Fruit fly (Drosophila melanogaster) whole organism, prepupa: ENCODE measurements around the gene skl.

Source experiments
- Blimp-1 ChIP-seq: fragments of 200-800 bp; sonication (Bioruptor generic); optimal IDR thresholded peaks from 3 replicates; lab custom pipeline; 2017; ENCODE audit warnings: missing biosample characterization, missing genetic modification characterization, mild to moderate bottlenecking, moderate library complexity, missing genetic modification reagents
- CG11762 ChIP-seq: fragments of 200-800 bp; sonication (Bioruptor generic); optimal IDR thresholded peaks from 3 replicates; lab custom pipeline; 2016; ENCODE audit warnings: missing biosample characterization, missing genetic modification characterization; ENCODE audit not compliant: insufficient read depth
- CG11902 ChIP-seq: fragments of 200-800 bp; sonication (Bioruptor generic); optimal IDR thresholded peaks from 3 replicates; lab custom pipeline; 2016; ENCODE audit warnings: missing biosample characterization, missing genetic modification characterization
- CG15336 ChIP-seq: fragments of 200-800 bp; sonication (Bioruptor generic); IDR thresholded peaks from 2 replicates; pipeline ENCODE4 v1.3.6; 2022; ENCODE audit warnings: missing biosample characterization, missing genetic modification characterization
- CG1621 ChIP-seq: fragments of 200-800 bp; sonication (Bioruptor generic); optimal IDR thresholded peaks from 3 replicates; lab custom pipeline; 2018; ENCODE audit warnings: missing biosample characterization, mild to moderate bottlenecking, missing genetic modification characterization
- CG31627 ChIP-seq: fragments of 200-800 bp; sonication (Bioruptor generic); optimal IDR thresholded peaks from 3 replicates; lab custom pipeline; 2016; ENCODE audit warnings: missing biosample characterization, missing genetic modification characterization
- CG34406 ChIP-seq: fragments of 200-800 bp; sonication (Bioruptor generic); optimal IDR thresholded peaks from 3 replicates; lab custom pipeline; 2016; ENCODE audit warnings: missing biosample characterization, missing genetic modification characterization
- CG3919 ChIP-seq: fragments of 200-800 bp; sonication (Bioruptor generic); optimal IDR thresholded peaks from 3 replicates; lab custom pipeline; 2016; ENCODE audit warnings: missing biosample characterization, missing genetic modification characterization
- CG6276 ChIP-seq: fragments of 200-800 bp; sonication (Bioruptor generic); optimal IDR thresholded peaks from 2 replicates; lab custom pipeline; 2017; ENCODE audit warnings: missing biosample characterization, mild to moderate bottlenecking, missing genetic modification characterization
- CG6808 ChIP-seq: fragments of 200-800 bp; sonication (Bioruptor generic); optimal IDR thresholded peaks from 3 replicates; lab custom pipeline; 2017; ENCODE audit warnings: missing biosample characterization, missing genetic modification characterization, mild to moderate bottlenecking, moderate library complexity, missing genetic modification reagents
- CG6854 ChIP-seq: fragments of 200-800 bp; sonication (Bioruptor generic); optimal IDR thresholded peaks from 2 replicates; lab custom pipeline; 2017; ENCODE audit warnings: missing biosample characterization, mild to moderate bottlenecking, missing genetic modification characterization
- CG7368 ChIP-seq: fragments of 200-800 bp; sonication (Bioruptor generic); optimal IDR thresholded peaks from 3 replicates; lab custom pipeline; 2016; ENCODE audit warnings: missing biosample characterization, missing genetic modification characterization
- CG8632 ChIP-seq: fragments of 200-800 bp; sonication (Bioruptor generic); optimal IDR thresholded peaks from 3 replicates; lab custom pipeline; 2016; ENCODE audit warnings: missing biosample characterization, missing genetic modification characterization
- CG9139 ChIP-seq: fragments of 200-800 bp; sonication (Bioruptor generic); optimal IDR thresholded peaks from 3 replicates; lab custom pipeline; 2017; ENCODE audit warnings: missing biosample characterization, mild to moderate bottlenecking, missing genetic modification characterization
- Eip75B ChIP-seq: fragments of 200-800 bp; sonication (Bioruptor generic); optimal IDR thresholded peaks from 3 replicates; lab custom pipeline; 2016; ENCODE audit warnings: missing biosample characterization, missing genetic modification characterization
- Eip78C ChIP-seq: fragments of 200-800 bp; sonication (Bioruptor generic); peaks from one replicate; lab custom pipeline; 2016; ENCODE audit warnings: missing biosample characterization, missing genetic modification characterization
- Eip93F ChIP-seq: fragments of 200-800 bp; sonication (Bioruptor generic); optimal IDR thresholded peaks from 2 replicates; lab custom pipeline; 2016; ENCODE audit warnings: missing biosample characterization, mild to moderate bottlenecking, missing genetic modification characterization
- Ets21C ChIP-seq: fragments of 200-800 bp; sonication (Bioruptor generic); optimal IDR thresholded peaks from 3 replicates; lab custom pipeline; 2016; ENCODE audit warnings: missing biosample characterization, missing genetic modification characterization
- Ets96B ChIP-seq: fragments of 200-800 bp; optimal IDR thresholded peaks from 2 replicates; lab custom pipeline; 2019; ENCODE audit warnings: missing biosample characterization, mild to moderate bottlenecking, missing genetic modification characterization, moderate library complexity
- Gug ChIP-seq: fragments of 200-800 bp; sonication (Bioruptor generic); IDR thresholded peaks from 2 replicates; pipeline ENCODE4 v1.3.6; 2022; ENCODE audit warnings: missing biosample characterization, missing genetic modification characterization
- Hr38 ChIP-seq: sonication (Bioruptor generic); optimal IDR thresholded peaks from 2 replicates; lab custom pipeline; 2016; ENCODE audit warnings: missing biosample characterization, missing genetic modification characterization
- Hr39 ChIP-seq: fragments of 200-800 bp; sonication (Bioruptor generic); optimal IDR thresholded peaks from 2 replicates; lab custom pipeline; 2016; ENCODE audit warnings: missing biosample characterization, missing genetic modification characterization
- Hr4 ChIP-seq: fragments of 200-800 bp; sonication (Bioruptor generic); optimal IDR thresholded peaks from 3 replicates; lab custom pipeline; 2016; ENCODE audit warnings: missing biosample characterization, missing genetic modification characterization
- Lpt ChIP-seq: fragments of 200-800 bp; sonication (Bioruptor generic); optimal IDR thresholded peaks from 3 replicates; lab custom pipeline; 2016; ENCODE audit warnings: missing biosample characterization, missing genetic modification characterization
- Sox14 ChIP-seq: fragments of 200-800 bp; sonication (Bioruptor generic); optimal IDR thresholded peaks from 3 replicates; lab custom pipeline; 2016; ENCODE audit warnings: missing biosample characterization, missing genetic modification characterization
- Sox15 ChIP-seq: fragments of 200-800 bp; sonication (Bioruptor generic); optimal IDR thresholded peaks from 3 replicates; lab custom pipeline; 2016; ENCODE audit warnings: missing biosample characterization, missing genetic modification characterization
- acj6 ChIP-seq: fragments of 200-800 bp; sonication (Bioruptor generic); optimal IDR thresholded peaks from 3 replicates; lab custom pipeline; 2016; ENCODE audit warnings: missing biosample characterization, missing genetic modification characterization
- cyc ChIP-seq: fragments of 200-800 bp; sonication (Bioruptor generic); optimal IDR thresholded peaks from 3 replicates; lab custom pipeline; 2016; ENCODE audit warnings: missing biosample characterization, missing genetic modification characterization
- dac ChIP-seq: fragments of 200-800 bp; sonication (Bioruptor generic); optimal IDR thresholded peaks from 2 replicates; lab custom pipeline; 2017; ENCODE audit warnings: missing biosample characterization, mild to moderate bottlenecking, missing genetic modification characterization
- dsx ChIP-seq: fragments of 200-800 bp; optimal IDR thresholded peaks from 3 replicates; lab custom pipeline; 2019; ENCODE audit warnings: missing biosample characterization, mild to moderate bottlenecking, missing genetic modification characterization, moderate library complexity; ENCODE audit not compliant: poor library complexity, severe bottlenecking
- esn ChIP-seq: fragments of 200-800 bp; sonication (Bioruptor generic); optimal IDR thresholded peaks from 2 replicates; lab custom pipeline; 2016; ENCODE audit warnings: missing biosample characterization, mild to moderate bottlenecking, missing genetic modification characterization, moderate library complexity
- fd59A ChIP-seq: fragments of 200-800 bp; sonication (Bioruptor generic); optimal IDR thresholded peaks from 2 replicates; lab custom pipeline; 2017; ENCODE audit warnings: missing biosample characterization, mild to moderate bottlenecking, missing genetic modification characterization, missing genetic modification reagents
- fkh ChIP-seq: fragments of 200-800 bp; sonication (Bioruptor generic); optimal IDR thresholded peaks from 3 replicates; lab custom pipeline; 2017; ENCODE audit warnings: missing biosample characterization, mild to moderate bottlenecking, missing genetic modification characterization, moderate library complexity
- lz ChIP-seq: fragments of 200-800 bp; sonication (Bioruptor generic); optimal IDR thresholded peaks from 3 replicates; lab custom pipeline; 2016; ENCODE audit warnings: missing biosample characterization, missing genetic modification characterization
- net ChIP-seq: fragments of 200-800 bp; sonication (Bioruptor generic); optimal IDR thresholded peaks from 3 replicates; lab custom pipeline; 2016; ENCODE audit warnings: missing biosample characterization, missing genetic modification characterization
- pdm3 ChIP-seq: fragments of 200-800 bp; sonication (Bioruptor generic); optimal IDR thresholded peaks from 3 replicates; lab custom pipeline; 2016; ENCODE audit warnings: missing biosample characterization, missing genetic modification characterization
- spab ChIP-seq: fragments of 200-800 bp; sonication (Bioruptor generic); optimal IDR thresholded peaks from 2 replicates; lab custom pipeline; 2017; ENCODE audit warnings: missing biosample characterization, mild to moderate bottlenecking, missing genetic modification characterization, missing genetic modification reagents
- ss ChIP-seq, 2 experiments: fragments of 200-800 bp; sonication (Bioruptor generic); optimal IDR thresholded peaks; 2 replicates in 1 of 2; 3 replicates in 1 of 2; lab custom pipeline; 2017 to 2018; ENCODE audit warnings: mild to moderate bottlenecking in 2 of 2, missing biosample characterization in 2 of 2, missing genetic modification characterization in 2 of 2, moderate library complexity in 1 of 2
- svp ChIP-seq: fragments of 200-800 bp; sonication (Bioruptor generic); peaks from one replicate; lab custom pipeline; 2016; ENCODE audit warnings: missing biosample characterization, missing genetic modification characterization
- topi ChIP-seq: fragments of 200-800 bp; sonication (Bioruptor generic); optimal IDR thresholded peaks from 3 replicates; lab custom pipeline; 2016; ENCODE audit warnings: missing biosample characterization, missing genetic modification characterization
- vri ChIP-seq: fragments of 200-800 bp; sonication (Bioruptor generic); optimal IDR thresholded peaks from 3 replicates; lab custom pipeline; 2016; ENCODE audit warnings: missing biosample characterization, mild to moderate bottlenecking, missing genetic modification characterization

The skl gene

DNA sequence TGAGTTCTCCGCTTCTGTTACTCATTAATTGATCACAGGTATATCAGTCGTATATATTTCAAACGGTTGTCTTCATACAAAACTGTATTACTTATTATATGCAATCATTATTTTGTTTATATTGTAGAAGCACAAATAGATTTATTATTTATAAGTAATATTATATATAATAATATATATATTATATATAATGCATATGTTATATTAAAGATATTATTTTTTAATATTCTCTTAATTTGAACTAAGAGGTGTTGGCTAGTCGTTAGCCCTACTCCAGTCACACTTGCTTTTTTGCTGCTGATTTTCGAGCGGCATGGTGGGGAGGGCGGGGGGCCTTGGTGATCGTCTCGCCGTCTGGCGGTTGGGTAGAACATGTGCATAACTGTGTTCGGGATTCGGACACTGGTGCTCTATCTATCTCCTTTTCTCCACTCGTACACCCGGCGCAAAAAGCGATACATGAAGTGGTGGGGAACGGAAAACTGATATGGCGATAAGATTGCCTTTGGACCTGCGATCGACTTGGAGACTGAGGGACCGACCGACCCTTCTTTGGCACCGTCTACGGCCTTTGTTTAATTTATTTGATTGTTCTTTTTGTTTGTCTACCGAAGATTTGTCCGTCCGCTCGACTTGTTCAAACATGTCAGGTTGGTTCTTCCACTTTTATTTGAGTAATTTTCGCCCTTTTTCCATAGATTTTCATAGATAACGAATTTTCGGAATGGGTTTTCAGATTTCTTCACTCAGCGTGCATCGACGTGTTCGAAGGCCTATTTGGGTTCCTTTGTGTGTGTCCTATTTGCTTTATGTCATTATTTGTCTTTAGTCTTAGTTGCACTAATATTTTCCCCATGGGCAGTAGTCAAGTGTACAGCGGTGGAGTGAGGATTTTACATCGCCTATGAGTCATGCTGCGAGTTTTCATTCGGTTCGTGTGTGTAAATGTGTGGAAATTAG lies 36.8 kb downstream of the skl start (continued):
- TF ChIP-seq CG1621 (tag; lab: Kevin White, UChicago), result no peak
- peak; percentile 85 for TF ChIP-seq Eip78C
- TF ChIP-seq Ets96B (tag; lab: Kevin White, UChicago), result peak; percentile 67
- TF ChIP-seq CG6276, result peak; percentile 26
- no peak for TF ChIP-seq CG6854
- peak; percentile 35 for TF ChIP-seq pdm3 (GFP tag; lab: Kevin White, UChicago)
- peak; percentile 9 for TF ChIP-seq Hr39 (GFP tag; lab: Kevin White, UChicago)
- TF ChIP-seq Sox15, result no peak
- peak; percentile 8 for TF ChIP-seq CG11902
- TF ChIP-seq acj6 (GFP tag; lab: Kevin White, UChicago), result peak; percentile 31
- TF ChIP-seq CG11762 (GFP tag; lab: Kevin White, UChicago), result no peak
- peak; percentile 2 for TF ChIP-seq dac (GFP tag; lab: Kevin White, UChicago)
- TF ChIP-seq CG3919 (GFP tag; lab: Kevin White, UChicago), result peak; percentile 10
- peak; percentile 33 for TF ChIP-seq CG9139 (GFP tag; lab: Kevin White, UChicago)
- TF ChIP-seq Eip75B, result peak; percentile 60
- TF ChIP-seq CG31627 (GFP tag; lab: Kevin White, UChicago), result peak; percentile 32
- peak; percentile 72 for TF ChIP-seq dsx (GFP tag; lab: Kevin White, UChicago)
- no peak for TF ChIP-seq CG15336 (GFP tag; lab: Robert Waterston, UW)
- TF ChIP-seq cyc (GFP tag; lab: Kevin White, UChicago), result peak; percentile 8
- TF ChIP-seq fd59A (GFP tag; lab: Kevin White, UChicago), result peak; percentile 51
- peak; percentile 58 for TF ChIP-seq Sox14 (GFP tag; lab: Kevin White, UChicago)
- TF ChIP-seq lz (GFP tag; lab: Kevin White, UChicago), result peak; percentile 9
- TF ChIP-seq net (GFP tag; lab: Kevin White, UChicago), result peak; percentile 21
- TF ChIP-seq spab (GFP tag; lab: Kevin White, UChicago), result peak; percentile 45
- TF ChIP-seq Lpt, result no peak
- peak; percentile 17 for TF ChIP-seq Blimp-1 (GFP tag; lab: Kevin White, UChicago)
- no peak for TF ChIP-seq Gug (GFP tag; lab: Robert Waterston, UW)
- no peak for TF ChIP-seq Ets21C
- TF ChIP-seq CG7368 (GFP tag; lab: Kevin White, UChicago), result no peak
- TF ChIP-seq svp (GFP tag; lab: Kevin White, UChicago), result peak; percentile 41

DNA sequence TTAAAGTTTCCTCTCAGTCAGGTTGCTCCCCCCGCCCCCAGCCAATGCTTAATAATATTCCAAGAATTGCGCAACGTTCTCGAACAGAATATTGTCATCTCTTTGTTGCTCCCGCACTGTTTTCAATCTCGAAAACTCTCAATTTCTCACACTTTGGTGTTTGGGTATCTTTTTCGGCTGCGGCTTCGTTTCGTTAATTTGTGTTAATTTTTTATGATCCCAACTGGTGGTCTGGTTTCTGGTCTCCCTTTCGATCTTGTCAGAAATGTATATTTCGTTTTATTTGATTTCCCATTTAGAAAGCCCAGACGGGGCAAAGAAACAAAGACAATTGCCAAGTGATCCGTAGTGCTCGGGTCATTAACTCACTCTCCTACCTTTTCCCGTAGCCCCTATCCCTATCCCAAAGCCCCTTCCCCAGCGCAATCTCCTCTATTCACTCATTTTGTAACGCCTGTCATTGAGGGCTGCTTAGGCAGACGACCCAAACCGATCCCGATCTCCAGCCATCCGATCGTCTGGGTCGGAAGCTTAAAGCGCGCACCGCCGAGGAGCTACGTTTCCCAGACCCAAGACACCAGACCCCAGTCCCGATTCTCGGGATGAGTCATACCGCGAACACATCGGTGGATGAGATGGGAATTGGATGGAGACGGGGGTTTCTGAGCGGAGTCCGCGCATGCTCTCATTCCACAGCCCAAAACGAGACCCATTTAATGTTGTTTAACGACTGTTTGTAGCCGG lies 37.7 kb downstream of the skl start:
- TF ChIP-seq Eip78C (peak; percentile 60), Eip93F (GFP tag; lab: Kevin White, UChicago) (no peak)
- TF ChIP-seq, all 60 proteins: peak for 1

DNA sequence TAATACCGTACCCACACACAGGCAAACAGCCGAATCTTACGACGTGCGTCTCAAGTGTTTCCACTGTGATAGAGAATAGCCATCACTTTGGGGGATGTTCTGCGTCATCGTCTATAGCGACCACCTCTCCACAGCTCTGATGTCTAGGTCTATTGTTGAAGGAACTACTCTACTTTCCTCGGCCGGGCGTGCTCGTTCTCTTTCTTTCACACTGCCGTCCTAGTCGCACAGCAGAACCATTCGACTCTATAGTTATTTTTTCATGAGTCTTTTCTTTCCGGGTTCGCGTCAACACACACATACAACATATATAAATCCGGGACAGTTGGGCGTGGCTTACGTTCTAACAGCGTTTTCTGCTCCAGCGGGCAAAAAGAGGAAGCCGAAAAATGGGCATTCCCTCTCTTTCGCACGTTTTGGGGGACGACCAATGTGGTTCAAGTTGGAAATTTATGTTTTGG lies 39.7 kb downstream of the skl start:
- TF ChIP-seq lz (GFP tag; lab: Kevin White, UChicago) (no peak), fkh (GFP tag; lab: Kevin White, UChicago) (peak; percentile 1)

DNA sequence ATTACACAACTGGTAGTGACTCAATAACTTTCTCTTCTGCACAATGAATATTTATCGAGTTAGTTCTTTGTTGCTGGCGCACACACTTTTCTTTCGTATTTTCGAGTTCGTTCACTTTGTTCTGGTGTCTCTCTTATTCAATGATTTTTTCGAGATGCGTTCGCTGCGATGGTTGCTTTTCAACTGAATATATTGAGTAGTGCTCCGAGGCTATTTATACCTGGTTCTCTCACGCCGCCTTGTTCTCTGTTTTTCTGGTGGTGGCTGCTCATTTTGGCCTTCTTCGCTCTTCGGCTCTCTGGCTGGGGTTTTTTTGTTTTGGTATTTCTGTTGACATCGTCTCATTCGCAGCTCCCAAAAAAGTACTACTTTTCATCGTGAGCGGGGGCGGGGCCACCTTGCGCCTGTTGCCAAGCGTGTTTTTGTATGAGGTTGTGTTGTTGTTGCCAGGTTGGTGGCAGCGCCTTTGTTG lies 41.4 kb downstream of the skl start, which contains the start of gene rpr:
Gene rpr (minus strand): TSS at position 172 of the 472 bp plus-strand sequence.
- no peak for TF ChIP-seq CG3919 (GFP tag; lab: Kevin White, UChicago)
- TF ChIP-seq CG1621 (tag; lab: Kevin White, UChicago), result no peak
- no peak for TF ChIP-seq Hr38
- TF ChIP-seq dsx (GFP tag; lab: Kevin White, UChicago), result peak; percentile 51
- peak; percentile 83 for TF ChIP-seq Blimp-1 (GFP tag; lab: Kevin White, UChicago)
- no peak for TF ChIP-seq CG34406 (GFP tag; lab: Kevin White, UChicago)
- TF ChIP-seq Hr4 (GFP tag; lab: Kevin White, UChicago), result no peak
- TF ChIP-seq svp (GFP tag; lab: Kevin White, UChicago), result peak; percentile 48
- TF ChIP-seq acj6 (GFP tag; lab: Kevin White, UChicago), result no peak
- TF ChIP-seq fkh (GFP tag; lab: Kevin White, UChicago), result peak; percentile 2
- TF ChIP-seq CG8632 (GFP tag; lab: Kevin White, UChicago), result no peak
- no peak for TF ChIP-seq CG7368 (GFP tag; lab: Kevin White, UChicago)
- TF ChIP-seq ss (GFP tag; optimal IDR thresholded peaks at IDR 0.05; lab: Kevin White, UChicago), result peak in 1 of 2 experiments; percentile 38
- TF ChIP-seq lz (GFP tag; lab: Kevin White, UChicago), result no peak
- TF ChIP-seq CG6808 (GFP tag; lab: Kevin White, UChicago), result peak; percentile 17
- peak; percentile 6 for TF ChIP-seq topi (GFP tag; lab: Kevin White, UChicago)
- TF ChIP-seq Eip78C, result peak; percentile 47
- TF ChIP-seq Sox14 (GFP tag; lab: Kevin White, UChicago), result peak; percentile 71
- peak; percentile 45 for TF ChIP-seq vri (GFP tag; lab: Kevin White, UChicago)
- peak; percentile 32 for TF ChIP-seq esn (GFP tag; lab: Kevin White, UChicago)
